Fruit fly (Drosophila melanogaster) whole organism, embryonic: ENCODE measurements around the gene RpS8.
A peak's percentile ranks its signal among the peaks of the same experiment; 100 is the strongest.

Source experiments
- Awh ChIP-seq: fragments of 200-800 bp; sonication (Bioruptor generic); IDR thresholded peaks from 2 replicates; pipeline ENCODE4, ENCODE4 v1.3.6; 2022; ENCODE audit warnings: missing biosample characterization, missing genetic modification characterization
- BEAF-32 ChIP-seq: fragments of 200-800 bp; sonication (Bioruptor generic); optimal IDR thresholded peaks from 3 replicates; lab custom pipeline; 2017; ENCODE audit warnings: missing biosample characterization, missing genetic modification characterization, mild to moderate bottlenecking, moderate library complexity, missing genetic modification reagents
- BtbVII ChIP-seq: fragments of 200-800 bp; sonication (Bioruptor generic); optimal IDR thresholded peaks from 3 replicates; lab custom pipeline; 2017; ENCODE audit warnings: missing biosample characterization, mild to moderate bottlenecking, missing genetic modification characterization
- CG10366 ChIP-seq: fragments of 200-800 bp; sonication (Bioruptor generic); IDR thresholded peaks from 2 replicates; pipeline ENCODE4 v1.3.6; 2022; ENCODE audit warnings: missing biosample characterization, missing genetic modification characterization
- CG11504 ChIP-seq: fragments of 200-800 bp; sonication (Bioruptor generic); optimal IDR thresholded peaks from 3 replicates; lab custom pipeline; 2019; ENCODE audit warnings: missing biosample characterization, mild to moderate bottlenecking, missing genetic modification characterization, moderate library complexity
- CG18262 ChIP-seq: fragments of 200-800 bp; optimal IDR thresholded peaks from 3 replicates; lab custom pipeline; 2019; ENCODE audit warnings: missing biosample characterization, mild to moderate bottlenecking, missing genetic modification characterization, moderate library complexity
- CG18599 ChIP-seq: fragments of 200-800 bp; sonication (Bioruptor generic); optimal IDR thresholded peaks from 3 replicates; lab custom pipeline; 2017; ENCODE audit warnings: missing biosample characterization, missing genetic modification characterization, mild to moderate bottlenecking, moderate library complexity, missing genetic modification reagents
- CG2199 ChIP-seq: fragments of 200-800 bp; sonication (Bioruptor generic); IDR thresholded peaks from 3 replicates; pipeline ENCODE4 v1.3.6; 2022; ENCODE audit warnings: missing biosample characterization, missing genetic modification characterization
- CG2202 ChIP-seq: fragments of 200-800 bp; sonication (Bioruptor generic); optimal IDR thresholded peaks from 2 replicates; lab custom pipeline; 2018; ENCODE audit warnings: missing biosample characterization, mild to moderate bottlenecking, missing genetic modification characterization
- CG2678 ChIP-seq: fragments of 200-800 bp; sonication (Bioruptor generic); optimal IDR thresholded peaks from 3 replicates; lab custom pipeline; 2019; ENCODE audit warnings: missing biosample characterization, mild to moderate bottlenecking, missing genetic modification characterization, moderate library complexity
- CG30431 ChIP-seq: fragments of 200-800 bp; sonication (Bioruptor generic); optimal IDR thresholded peaks from 2 replicates; lab custom pipeline; 2017; ENCODE audit warnings: missing biosample characterization, missing genetic modification characterization
- CG33557 ChIP-seq: fragments of 200-800 bp; sonication (Bioruptor generic); optimal IDR thresholded peaks from 2 replicates; lab custom pipeline; 2019; ENCODE audit warnings: missing biosample characterization, mild to moderate bottlenecking, missing genetic modification characterization, moderate library complexity
- CG3407 ChIP-seq: fragments of 200-800 bp; sonication (Bioruptor generic); optimal IDR thresholded peaks from 2 replicates; lab custom pipeline; 2018; ENCODE audit warnings: missing biosample characterization, mild to moderate bottlenecking, missing genetic modification characterization
- CG6689 ChIP-seq: fragments of 200-800 bp; sonication (Bioruptor generic); IDR thresholded peaks from 2 replicates; pipeline ENCODE4 v1.3.6; 2022; ENCODE audit warnings: missing biosample characterization, missing genetic modification characterization
- CTCF ChIP-seq: fragments of 200-800 bp; sonication (Bioruptor generic); optimal IDR thresholded peaks from 2 replicates; lab custom pipeline; 2017; ENCODE audit warnings: missing biosample characterization, mild to moderate bottlenecking, missing genetic modification characterization, moderate library complexity
- D ChIP-seq, 2 experiments: fragments of 200-800 bp in 1 of 2; fragments of >200 bp in 1 of 2; sonication (Bioruptor generic) in 1 of 2; optimal IDR thresholded peaks; 2 replicates in 1 of 2; 3 replicates in 1 of 2; lab custom pipeline; 2017; ENCODE audit warnings: mild to moderate bottlenecking in 1 of 2, missing biosample characterization in 1 of 2, missing genetic modification characterization in 1 of 2, missing genetic modification reagents in 1 of 2
- Doc2 ChIP-seq: fragments of 200-800 bp; sonication (Bioruptor generic); IDR thresholded peaks from 2 replicates; pipeline ENCODE4 v1.3.6; 2022; ENCODE audit warnings: missing biosample characterization, missing genetic modification characterization
- Fer2 ChIP-seq: fragments of 200-800 bp; sonication (Bioruptor generic); optimal IDR thresholded peaks from 2 replicates; lab custom pipeline; 2018; ENCODE audit warnings: missing biosample characterization, mild to moderate bottlenecking, missing genetic modification characterization, moderate library complexity
- Lim3 ChIP-seq: fragments of 200-800 bp; sonication (Bioruptor generic); IDR thresholded peaks from 2 replicates; pipeline ENCODE4 v1.3.6; 2022; ENCODE audit warnings: missing biosample characterization, missing genetic modification characterization
- Meics ChIP-seq: fragments of 200-800 bp; sonication (Bioruptor generic); optimal IDR thresholded peaks from 2 replicates; lab custom pipeline; 2017; ENCODE audit warnings: missing biosample characterization, mild to moderate bottlenecking, missing genetic modification characterization
- PHDP ChIP-seq: fragments of 200-800 bp; sonication (Bioruptor generic); optimal IDR thresholded peaks from 3 replicates; lab custom pipeline; 2018; ENCODE audit warnings: missing biosample characterization, mild to moderate bottlenecking, missing genetic modification characterization, moderate library complexity
- Spps ChIP-seq: fragments of 200-800 bp; sonication (Bioruptor generic); optimal IDR thresholded peaks from 2 replicates; lab custom pipeline; 2018; ENCODE audit warnings: missing biosample characterization, mild to moderate bottlenecking, missing genetic modification characterization
- Sry-δ ChIP-seq: fragments of 200-800 bp; sonication (Bioruptor generic); optimal IDR thresholded peaks from 2 replicates; lab custom pipeline; 2016; ENCODE audit warnings: missing biosample characterization, missing genetic modification characterization
- Xbp1 ChIP-seq: fragments of 200-800 bp; sonication (Bioruptor generic); optimal IDR thresholded peaks from 3 replicates; lab custom pipeline; 2016; ENCODE audit warnings: missing biosample characterization, mild to moderate bottlenecking, missing genetic modification characterization
- YL-1 ChIP-seq: fragments of 200-800 bp; sonication (Bioruptor generic); optimal IDR thresholded peaks from 3 replicates; lab custom pipeline; 2017; ENCODE audit warnings: missing biosample characterization, mild to moderate bottlenecking, missing genetic modification characterization
- caup ChIP-seq: fragments of 200-800 bp; sonication (Bioruptor generic); optimal IDR thresholded peaks from 3 replicates; lab custom pipeline; 2017; ENCODE audit warnings: missing biosample characterization, mild to moderate bottlenecking, missing genetic modification characterization, moderate library complexity; ENCODE audit not compliant: severe bottlenecking
- ems ChIP-seq: fragments of 200-800 bp; sonication (Bioruptor generic); optimal IDR thresholded peaks from 3 replicates; lab custom pipeline; 2016; ENCODE audit warnings: missing biosample characterization, missing genetic modification characterization
- eve ChIP-seq, 2 experiments: fragments of >200 bp; optimal IDR thresholded peaks; 2 replicates each; lab custom pipeline; 2017; ENCODE audit warnings: missing biosample characterization in 2 of 2, missing genetic modification characterization in 2 of 2
- ewg ChIP-seq: fragments of 200-800 bp; sonication (Bioruptor generic); optimal IDR thresholded peaks from 3 replicates; lab custom pipeline; 2017; ENCODE audit warnings: mild to moderate bottlenecking, missing biosample characterization, missing genetic modification reagents, missing genetic modification characterization
- gfzf ChIP-seq: fragments of 200-800 bp; sonication (Bioruptor generic); optimal IDR thresholded peaks from 2 replicates; lab custom pipeline; 2016; ENCODE audit warnings: missing biosample characterization, mild to moderate bottlenecking, missing genetic modification characterization, moderate library complexity
- gsb ChIP-seq: fragments of 200-800 bp; sonication (Bioruptor generic); IDR thresholded peaks from 2 replicates; pipeline ENCODE4 v1.3.6; 2022; ENCODE audit warnings: missing biosample characterization, missing genetic modification characterization
- hth ChIP-seq: fragments of >200 bp; optimal IDR thresholded peaks from 2 replicates; lab custom pipeline; 2017; ENCODE audit warnings: inconsistent platforms
- odd ChIP-seq: fragments of 200-800 bp; sonication (Bioruptor generic); optimal IDR thresholded peaks from 2 replicates; lab custom pipeline; 2017; ENCODE audit warnings: missing biosample characterization, mild to moderate bottlenecking, missing genetic modification characterization
- onecut ChIP-seq: fragments of 200-800 bp; sonication (Bioruptor generic); IDR thresholded peaks from 2 replicates; pipeline ENCODE4 v1.3.6; 2022; ENCODE audit warnings: missing biosample characterization, missing genetic modification characterization
- psq ChIP-seq: fragments of 200-800 bp; sonication (Bioruptor generic); optimal IDR thresholded peaks from 2 replicates; lab custom pipeline; 2017; ENCODE audit warnings: missing biosample characterization, missing genetic modification characterization
- seq ChIP-seq: fragments of 200-800 bp; sonication (Bioruptor generic); IDR thresholded peaks from 2 replicates; pipeline ENCODE4 v1.3.6; 2022; ENCODE audit warnings: missing biosample characterization, missing genetic modification characterization
- slou ChIP-seq: fragments of 200-800 bp; sonication (Bioruptor generic); optimal IDR thresholded peaks from 3 replicates; lab custom pipeline; 2016; ENCODE audit warnings: missing biosample characterization, missing genetic modification characterization
- slp2 ChIP-seq: fragments of 200-800 bp; sonication (Bioruptor generic); optimal IDR thresholded peaks from 2 replicates; lab custom pipeline; 2016; ENCODE audit warnings: missing biosample characterization, missing genetic modification characterization
- sna ChIP-seq: fragments of 200-800 bp; sonication (Bioruptor generic); IDR thresholded peaks from 2 replicates; pipeline ENCODE4 v1.3.6; 2022; ENCODE audit warnings: missing biosample characterization, missing genetic modification characterization; ENCODE audit not compliant: partially characterized antibody
- tio ChIP-seq: fragments of 200-800 bp; sonication (Bioruptor generic); optimal IDR thresholded peaks from 2 replicates; lab custom pipeline; 2017; ENCODE audit warnings: missing biosample characterization, missing genetic modification characterization, inconsistent platforms
- tll ChIP-seq, 2 experiments: fragments of 200-800 bp in 1 of 2; fragments of >200 bp in 1 of 2; sonication (Bioruptor generic) in 1 of 2; optimal IDR thresholded peaks; 2 replicates each; lab custom pipeline; 2017 to 2019; ENCODE audit warnings: missing biosample characterization in 2 of 2, missing genetic modification characterization in 2 of 2, mild to moderate bottlenecking in 1 of 2, moderate library complexity in 1 of 2
- unpg ChIP-seq: fragments of 200-800 bp; sonication (Bioruptor generic); optimal IDR thresholded peaks from 3 replicates; lab custom pipeline; 2018; ENCODE audit warnings: missing biosample characterization, mild to moderate bottlenecking, missing genetic modification characterization, moderate library complexity
- vfl ChIP-seq: fragments of 200-800 bp; sonication (Bioruptor generic); optimal IDR thresholded peaks from 2 replicates; lab custom pipeline; 2016; ENCODE audit warnings: missing biosample characterization, missing genetic modification characterization
- wor ChIP-seq: fragments of 200-800 bp; sonication (Bioruptor generic); IDR thresholded peaks from 2 replicates; pipeline ENCODE4 v1.3.6; 2022; ENCODE audit warnings: missing biosample characterization, missing genetic modification characterization

The RpS8 gene

dm6 chr3R:29816266-29816665 lies 45.1 kb upstream of the RpS8 start, which contains the start of gene Vps16B (continued):
- no peak for TF ChIP-seq CG18262
- no peak for TF ChIP-seq PHDP (tag; lab: Kevin White, UChicago)
- no peak for TF ChIP-seq BtbVII (GFP tag; lab: Kevin White, UChicago)
- TF ChIP-seq D (optimal IDR thresholded peaks at IDR 0.05; lab: Kevin White, UChicago): no peak
- TF ChIP-seq D (GFP tag; optimal IDR thresholded peaks at IDR 0.05; lab: Kevin White, UChicago): no peak
- no peak for TF ChIP-seq psq (GFP tag; lab: Kevin White, UChicago)
- no peak for TF ChIP-seq onecut (GFP tag; lab: Robert Waterston, UW)
- no peak for TF ChIP-seq gsb (GFP tag; lab: Robert Waterston, UW)
- TF ChIP-seq eve (GFP tag; optimal IDR thresholded peaks at IDR 0.05; lab: Kevin White, UChicago): no peak
- no peak for TF ChIP-seq CG18599
- TF ChIP-seq seq (GFP tag; lab: Robert Waterston, UW): no peak
- TF ChIP-seq Doc2: no peak
- no peak for TF ChIP-seq ewg
- no peak for TF ChIP-seq Lim3 (GFP tag; lab: Robert Waterston, UW)
- TF ChIP-seq CG6689 (GFP tag; lab: Robert Waterston, UW): no peak
- TF ChIP-seq slou: no peak
- no peak for TF ChIP-seq hth (lab: Kevin White, UChicago)
- TF ChIP-seq CG2202 (tag; lab: Kevin White, UChicago): no peak
- TF ChIP-seq gfzf (GFP tag; lab: Kevin White, UChicago): peak; percentile 77
- no peak for TF ChIP-seq sna (GFP tag; lab: Robert Waterston, UW)
- TF ChIP-seq CG3407 (GFP tag; lab: Kevin White, UChicago): no peak
- TF ChIP-seq CTCF: no peak
- TF ChIP-seq wor (GFP tag; lab: Robert Waterston, UW): no peak
- peak; percentile 19 for TF ChIP-seq BEAF-32
- TF ChIP-seq slp2 (GFP tag; lab: Kevin White, UChicago): no peak
- no peak for TF ChIP-seq caup
- TF ChIP-seq ems (GFP tag; lab: Kevin White, UChicago): no peak
- no peak for TF ChIP-seq unpg (GFP tag; lab: Kevin White, UChicago)
- TF ChIP-seq odd: no peak
- no peak for TF ChIP-seq tll (GFP tag; optimal IDR thresholded peaks at IDR 0.05; lab: Kevin White, UChicago)
- no peak for TF ChIP-seq Xbp1 (GFP tag; lab: Kevin White, UChicago)
- peak; percentile 15 for TF ChIP-seq Sry-δ
- TF ChIP-seq vfl: no peak
- no peak for TF ChIP-seq tio (GFP tag; lab: Kevin White, UChicago)
- no peak for TF ChIP-seq CG33557 (GFP tag; lab: Kevin White, UChicago)
- TF ChIP-seq Meics: no peak
- TF ChIP-seq CG30431: no peak
- no peak for TF ChIP-seq CG2199 (GFP tag; lab: Robert Waterston, UW)
- no peak for TF ChIP-seq YL-1 (GFP tag; lab: Kevin White, UChicago)
- TF ChIP-seq Spps: no peak
- no peak for TF ChIP-seq CG2678
- no peak for TF ChIP-seq Fer2 (tag; lab: Kevin White, UChicago)
- no peak for TF ChIP-seq CG10366 (GFP tag; lab: Robert Waterston, UW)
- TF ChIP-seq Awh (GFP tag; lab: Robert Waterston, UW): no peak
- TF ChIP-seq CG11504 (tag; lab: Kevin White, UChicago): no peak
